Worm (Caenorhabditis elegans): Measurements from ENCODE around the gene eat-3.

DNA sequence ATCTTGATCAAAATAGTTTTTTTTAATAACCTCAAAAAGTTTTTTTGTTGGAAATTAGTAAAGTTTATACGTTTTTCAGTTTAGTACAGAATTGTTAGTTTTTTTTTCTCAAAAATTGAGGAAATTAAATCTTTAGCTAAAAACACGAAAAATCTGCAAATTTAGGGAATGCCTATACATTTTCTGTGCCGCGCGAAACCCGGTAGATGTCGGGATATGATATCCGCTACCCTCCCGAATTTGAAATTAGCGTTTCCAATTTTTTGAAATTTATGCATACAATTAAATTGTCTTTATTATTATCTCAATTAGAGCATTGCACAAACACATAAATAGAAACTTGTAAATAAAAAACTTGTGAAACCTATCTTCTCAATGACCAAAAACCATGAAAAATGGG, 8.4 kb downstream of the eat-3 start:
- no peak for TF ChIP-seq him-1 (tag; optimal IDR thresholded peaks at IDR 0.05)
- no peak for TF ChIP-seq W03F9.2 (tag; optimal IDR thresholded peaks at IDR 0.05)
